Fruit fly (Drosophila melanogaster) whole organism, embryonic: ENCODE results near the gene CG31717.

Experiments
- CG10274 ChIP-seq: fragments of 200-800 bp; sonication (Bioruptor generic); optimal IDR thresholded peaks from 3 replicates; lab custom pipeline; 2017; ENCODE audit warnings: missing biosample characterization, mild to moderate bottlenecking, missing genetic modification characterization
- CG10431 ChIP-seq: fragments of 200-800 bp; sonication (Bioruptor generic); optimal IDR thresholded peaks from 3 replicates; lab custom pipeline; 2018; ENCODE audit warnings: missing biosample characterization, mild to moderate bottlenecking, missing genetic modification characterization
- CG11398 ChIP-seq: fragments of 200-800 bp; sonication (Bioruptor generic); optimal IDR thresholded peaks from 2 replicates; lab custom pipeline; 2016; ENCODE audit warnings: missing biosample characterization, missing genetic modification characterization
- CG11456 ChIP-seq: fragments of 200-800 bp; sonication (Bioruptor generic); IDR thresholded peaks from 3 replicates; pipeline ENCODE4 v1.3.6; 2022; ENCODE audit warnings: missing biosample characterization, missing genetic modification characterization
- CG12104 ChIP-seq: fragments of 200-800 bp; sonication (Bioruptor generic); optimal IDR thresholded peaks from 3 replicates; lab custom pipeline; 2016; ENCODE audit warnings: missing biosample characterization, missing genetic modification characterization
- CG13624 ChIP-seq: fragments of 200-800 bp; sonication (Bioruptor generic); optimal IDR thresholded peaks from 2 replicates; lab custom pipeline; 2016; ENCODE audit warnings: missing biosample characterization, missing genetic modification characterization
- CG14441 ChIP-seq: fragments of 200-800 bp; sonication (Bioruptor generic); IDR thresholded peaks from 2 replicates; pipeline ENCODE4 v1.3.6; 2022; ENCODE audit warnings: missing biosample characterization, missing genetic modification characterization
- CG14860 ChIP-seq: fragments of 200-800 bp; sonication (Bioruptor generic); IDR thresholded peaks from 3 replicates; pipeline ENCODE4 v1.3.6; 2022; ENCODE audit warnings: missing biosample characterization, missing genetic modification characterization; ENCODE audit not compliant: partially characterized antibody
- CG1647 ChIP-seq: fragments of 200-800 bp; sonication (Bioruptor generic); optimal IDR thresholded peaks from 3 replicates; lab custom pipeline; 2016; ENCODE audit warnings: missing biosample characterization, missing genetic modification characterization
- CG16813 ChIP-seq: fragments of 200-800 bp; sonication (Bioruptor generic); IDR thresholded peaks from 3 replicates; pipeline ENCODE4 v1.3.6; 2022; ENCODE audit warnings: missing biosample characterization, missing genetic modification characterization; ENCODE audit not compliant: partially characterized antibody
- CG17612 ChIP-seq: fragments of 200-800 bp; sonication (Bioruptor generic); IDR thresholded peaks from 2 replicates; pipeline ENCODE4 v1.3.6; 2022; ENCODE audit warnings: missing biosample characterization, missing genetic modification characterization
- CG2116 ChIP-seq: fragments of 200-800 bp; sonication (Bioruptor generic); optimal IDR thresholded peaks from 3 replicates; lab custom pipeline; 2018; ENCODE audit warnings: missing biosample characterization, mild to moderate bottlenecking, missing genetic modification characterization
- CG34376 ChIP-seq: fragments of 200-800 bp; sonication (Bioruptor generic); optimal IDR thresholded peaks from 2 replicates; lab custom pipeline; 2018; ENCODE audit warnings: missing biosample characterization, mild to moderate bottlenecking, missing genetic modification characterization
- CG3726 ChIP-seq: fragments of 200-800 bp; sonication (Bioruptor generic); IDR thresholded peaks from 3 replicates; pipeline ENCODE4, ENCODE4 v1.3.6; 2022; ENCODE audit warnings: missing biosample characterization, missing genetic modification characterization
- CG6689 ChIP-seq: fragments of 200-800 bp; sonication (Bioruptor generic); IDR thresholded peaks from 2 replicates; pipeline ENCODE4 v1.3.6; 2022; ENCODE audit warnings: missing biosample characterization, missing genetic modification characterization
- CG7357 ChIP-seq: fragments of 200-800 bp; sonication (Bioruptor generic); IDR thresholded peaks from 3 replicates; pipeline ENCODE4 v1.3.6; 2022; ENCODE audit warnings: missing biosample characterization, missing genetic modification characterization
- Eip74EF ChIP-seq, 2 experiments: fragments of 200-800 bp in 1 of 2; fragments of >200 bp in 1 of 2; sonication (Bioruptor generic) in 1 of 2; optimal IDR thresholded peaks; 2 replicates each; lab custom pipeline; 2017 to 2019; ENCODE audit warnings: missing biosample characterization in 2 of 2, missing genetic modification characterization in 2 of 2, mild to moderate bottlenecking in 1 of 2, moderate library complexity in 1 of 2
- Gug ChIP-seq: fragments of 200-800 bp; sonication (Bioruptor generic); IDR thresholded peaks from 4 replicates; pipeline ENCODE4 v1.3.6; 2022; ENCODE audit warnings: missing biosample characterization, missing genetic modification characterization
- HHEX ChIP-seq: fragments of 200-800 bp; sonication (Bioruptor generic); optimal IDR thresholded peaks from 3 replicates; lab custom pipeline; 2017; ENCODE audit warnings: missing biosample characterization, mild to moderate bottlenecking, missing genetic modification characterization, missing genetic modification reagents
- HLH54F ChIP-seq: fragments of 200-800 bp; sonication (Bioruptor generic); optimal IDR thresholded peaks from 3 replicates; lab custom pipeline; 2016; ENCODE audit warnings: missing biosample characterization, missing genetic modification characterization
- MESR4 ChIP-seq: fragments of 200-800 bp; sonication (Bioruptor generic); optimal IDR thresholded peaks from 2 replicates; lab custom pipeline; 2018; ENCODE audit warnings: missing biosample characterization, mild to moderate bottlenecking, missing genetic modification characterization, moderate library complexity
- Mad ChIP-seq: fragments of 200-800 bp; sonication (Bioruptor generic); optimal IDR thresholded peaks from 2 replicates; lab custom pipeline; 2016; ENCODE audit warnings: missing biosample characterization, missing genetic modification characterization
- Med ChIP-seq: fragments of 200-800 bp; sonication (Bioruptor generic); peaks from one replicate; lab custom pipeline; 2016; ENCODE audit warnings: missing biosample characterization, missing genetic modification characterization, mild to moderate bottlenecking, inconsistent platforms, moderate library complexity
- Optix ChIP-seq: fragments of 200-800 bp; sonication (Bioruptor generic); IDR thresholded peaks from 3 replicates; pipeline ENCODE4 v1.3.6; 2022; ENCODE audit warnings: missing biosample characterization, missing genetic modification characterization
- Ravus ChIP-seq: fragments of 200-800 bp; sonication (Bioruptor generic); IDR thresholded peaks from 2 replicates; pipeline ENCODE4 v1.3.6; 2022; ENCODE audit warnings: missing biosample characterization, missing genetic modification characterization
- Sry-δ ChIP-seq: fragments of 200-800 bp; sonication (Bioruptor generic); optimal IDR thresholded peaks from 2 replicates; lab custom pipeline; 2016; ENCODE audit warnings: missing biosample characterization, missing genetic modification characterization
- Ssrp ChIP-seq: fragments of 200-800 bp; sonication (Bioruptor generic); optimal IDR thresholded peaks from 2 replicates; lab custom pipeline; 2018; ENCODE audit warnings: missing biosample characterization, mild to moderate bottlenecking, missing genetic modification characterization, moderate library complexity
- bigmax ChIP-seq: fragments of 200-800 bp; sonication (Bioruptor generic); optimal IDR thresholded peaks from 2 replicates; lab custom pipeline; 2018; ENCODE audit warnings: missing biosample characterization, mild to moderate bottlenecking, missing genetic modification characterization
- ci ChIP-seq: fragments of 200-800 bp; sonication (Bioruptor generic); IDR thresholded peaks from 3 replicates; pipeline ENCODE4 v1.3.6; 2022; ENCODE audit warnings: missing biosample characterization, missing genetic modification characterization
- esg ChIP-seq: fragments of 200-800 bp; sonication (Bioruptor generic); conservative IDR thresholded peaks from 2 replicates; pipeline ENCODE4 v1.3.6; 2022; ENCODE audit warnings: missing biosample characterization, missing genetic modification characterization
- eyg ChIP-seq: fragments of 200-800 bp; sonication (Bioruptor generic); optimal IDR thresholded peaks from 3 replicates; lab custom pipeline; 2016; ENCODE audit warnings: missing biosample characterization, missing genetic modification characterization
- fu2 ChIP-seq: fragments of 200-800 bp; sonication (Bioruptor generic); optimal IDR thresholded peaks from 2 replicates; lab custom pipeline; 2016; ENCODE audit warnings: missing biosample characterization, missing genetic modification characterization
- gro ChIP-seq: fragments of 200-800 bp; sonication (Bioruptor generic); optimal IDR thresholded peaks from 2 replicates; lab custom pipeline; 2016; ENCODE audit warnings: missing biosample characterization, missing genetic modification characterization
- gsb-n ChIP-seq: fragments of 200-800 bp; sonication (Bioruptor generic); optimal IDR thresholded peaks from 3 replicates; lab custom pipeline; 2018; ENCODE audit warnings: missing biosample characterization, mild to moderate bottlenecking, missing genetic modification characterization
- hb ChIP-seq: fragments of 200-800 bp; sonication (Bioruptor generic); IDR thresholded peaks from 3 replicates; pipeline ENCODE4 v1.3.6; 2022; ENCODE audit warnings: missing biosample characterization, missing genetic modification characterization; ENCODE audit not compliant: partially characterized antibody
- hbn ChIP-seq: fragments of 200-800 bp; sonication (Bioruptor generic); IDR thresholded peaks from 2 replicates; pipeline ENCODE4 v1.3.6; 2022; ENCODE audit warnings: missing biosample characterization, missing genetic modification characterization; ENCODE audit not compliant: partially characterized antibody
- lov ChIP-seq, 2 experiments: fragments of 200-800 bp in 1 of 2; fragments of >200 bp in 1 of 2; sonication (Bioruptor generic) in 1 of 2; IDR thresholded peaks in 1 of 2; optimal IDR thresholded peaks in 1 of 2; 2 replicates in 1 of 2; 3 replicates in 1 of 2; pipeline versions ENCODE4 v1.3.6 to Lab custom; 2017 to 2022; ENCODE audit warnings: missing biosample characterization in 1 of 2, missing genetic modification characterization in 1 of 2
- nerfin-1 ChIP-seq: fragments of 200-800 bp; sonication (Bioruptor generic); optimal IDR thresholded peaks from 3 replicates; lab custom pipeline; 2019; ENCODE audit warnings: missing biosample characterization, mild to moderate bottlenecking, missing genetic modification characterization, moderate library complexity
- nerfin-2 ChIP-seq: fragments of 200-800 bp; sonication (Bioruptor generic); IDR thresholded peaks from 2 replicates; pipeline ENCODE4 v1.3.6; 2022; ENCODE audit warnings: missing biosample characterization, missing genetic modification characterization; ENCODE audit not compliant: partially characterized antibody
- pan ChIP-seq, 4 experiments: fragments of >200 bp in 3 of 4; fragments of 200-800 bp in 1 of 4; sonication (Bioruptor generic) in 1 of 4; optimal IDR thresholded peaks in 3 of 4; IDR thresholded peaks in 1 of 4; 2 replicates each; pipeline versions ENCODE4 v1.3.6 to Lab custom; 2017 to 2022; ENCODE audit warnings: missing biosample characterization in 2 of 4, missing genetic modification characterization in 2 of 4, mixed read lengths in 1 of 4
- pb ChIP-seq: fragments of 200-800 bp; sonication (Bioruptor generic); optimal IDR thresholded peaks from 3 replicates; lab custom pipeline; 2016; ENCODE audit warnings: missing biosample characterization, missing genetic modification characterization
- scrt ChIP-seq: fragments of 200-800 bp; sonication (Bioruptor generic); optimal IDR thresholded peaks from 2 replicates; lab custom pipeline; 2018; ENCODE audit warnings: missing biosample characterization, mild to moderate bottlenecking, missing genetic modification characterization, moderate library complexity
- sens ChIP-seq: fragments of 200-800 bp; sonication (Bioruptor generic); peaks from one replicate; lab custom pipeline; 2016; ENCODE audit warnings: missing biosample characterization, missing genetic modification characterization
- sob ChIP-seq: fragments of 200-800 bp; sonication (Bioruptor generic); IDR thresholded peaks from 2 replicates; pipeline ENCODE4 v1.3.6; 2022; ENCODE audit warnings: missing biosample characterization, missing genetic modification characterization
- vfl ChIP-seq: fragments of 200-800 bp; sonication (Bioruptor generic); optimal IDR thresholded peaks from 2 replicates; lab custom pipeline; 2016; ENCODE audit warnings: missing biosample characterization, missing genetic modification characterization
- vvl ChIP-seq: fragments of 200-800 bp; sonication (Bioruptor generic); IDR thresholded peaks from 2 replicates; pipeline ENCODE4 v1.3.6; 2022; ENCODE audit warnings: missing biosample characterization, missing genetic modification characterization
- zfh2 ChIP-seq: fragments of 200-800 bp; sonication (Bioruptor generic); optimal IDR thresholded peaks from 2 replicates; lab custom pipeline; 2016; ENCODE audit warnings: missing biosample characterization, missing genetic modification characterization

The CG31717 gene

dm6 chr2L:10200847-10201246 is 49.7 kb upstream of the CG31717 start, which contains the start of the genes Ripalpha and RpL7 (continued):
- TF ChIP-seq CG6689 (peak; percentile 88), CG10431 (peak; percentile 97), Ssrp (tag; lab: Kevin White, UChicago) (peak; percentile 84), fu2 (GFP tag; lab: Kevin White, UChicago) (peak; percentile 98), CG10274 (GFP tag; lab: Kevin White, UChicago) (peak; percentile 95), CG2116 (peak; percentile 100), eyg (GFP tag; lab: Kevin White, UChicago) (peak; percentile 97), HLH54F (GFP tag; lab: Kevin White, UChicago) (peak; percentile 98), CG1647 (peak; percentile 98), scrt (GFP tag; lab: Kevin White, UChicago) (peak; percentile 95), vfl (GFP tag; lab: Kevin White, UChicago) (peak; percentile 97), HHEX (peak; percentile 99)

- TF ChIP-seq Gug (GFP tag; lab: Robert Waterston, UW) (no peak), esg (GFP tag; lab: Robert Waterston, UW) (no peak), Med (peak; percentile 62), ci (peak; percentile 13; the same call in 1 of the 3 replicates), vvl (GFP tag; lab: Robert Waterston, UW) (no peak), CG11456 (GFP tag; lab: Robert Waterston, UW) (peak; percentile 69; the same call in 1 of the 3 replicates), CG14441 (0 out of 2 replicates have a peak, but pooled peaks have one; percentile 10), nerfin-1 (tag; lab: Kevin White, UChicago) (no peak), CG7357 (GFP tag; lab: Robert Waterston, UW) (0 out of 3 replicates have a peak, but pooled peaks have one; percentile 11), nerfin-2 (GFP tag; lab: Robert Waterston, UW) (0 out of 2 replicates have a peak, but pooled peaks have one; percentile 35), hb (GFP tag; lab: Robert Waterston, UW) (0 out of 3 replicates have a peak, but pooled peaks have one; percentile 19), sob (GFP tag; lab: Robert Waterston, UW) (0 out of 2 replicates have a peak, but pooled peaks have one; percentile 44), zfh2 (GFP tag; lab: Kevin White, UChicago) (no peak), CG17612 (GFP tag; lab: Robert Waterston, UW) (peak; percentile 45; the same call in 1 of the 2 replicates), CG16813 (GFP tag; lab: Robert Waterston, UW) (0 out of 3 replicates have a peak, but pooled peaks have one; percentile 9), lov (optimal IDR thresholded peaks at IDR 0.05; lab: Kevin White, UChicago) (no peak), lov (GFP tag; IDR thresholded peaks at IDR 0.05; lab: Robert Waterston, UW) (0 out of 3 replicates have a peak, but pooled peaks have one; percentile 23)
Observed at dm6 chr2L:10201743-10202142, 48.8 kb upstream of the CG31717 start.

dm6 chr2L:10203933-10204509 is 46.5 kb upstream of the CG31717 start, which contains the start of gene CG34159:
CG34159 (minus strand) TSS chr2L:10204317.
- TF ChIP-seq gsb-n = no peak
- TF ChIP-seq Mad (GFP tag; lab: Kevin White, UChicago) = no peak
- TF ChIP-seq gro (GFP tag; lab: Kevin White, UChicago) = no peak
- no peak for TF ChIP-seq pan (optimal IDR thresholded peaks at IDR 0.05; lab: Kevin White, UChicago)
- TF ChIP-seq pan (GFP tag; optimal IDR thresholded peaks at IDR 0.05 in 1 of 2, IDR thresholded peaks at IDR 0.05 in 1 of 2) = no peak
- TF ChIP-seq pb = no peak
- TF ChIP-seq CG14860 (GFP tag; lab: Robert Waterston, UW) = no peak
- TF ChIP-seq CG2116 = peak; percentile 18
- no peak for TF ChIP-seq hbn (GFP tag; lab: Robert Waterston, UW)
- TF ChIP-seq Ravus (GFP tag; lab: Robert Waterston, UW) = no peak
- no peak for TF ChIP-seq Eip74EF (GFP tag; optimal IDR thresholded peaks at IDR 0.05; lab: Kevin White, UChicago)
- TF ChIP-seq CG11398 (GFP tag; lab: Kevin White, UChicago) = no peak
- TF ChIP-seq CG12104 (GFP tag; lab: Kevin White, UChicago) = no peak
- TF ChIP-seq sens (GFP tag; lab: Kevin White, UChicago) = peak; percentile 56
- no peak for TF ChIP-seq CG34376 (GFP tag; lab: Kevin White, UChicago)
- TF ChIP-seq CG3726 (GFP tag; lab: Robert Waterston, UW) = no peak
- no peak for TF ChIP-seq CG13624 (GFP tag; lab: Kevin White, UChicago)
- peak; percentile 90 for TF ChIP-seq MESR4 (GFP tag; lab: Kevin White, UChicago)
- no peak for TF ChIP-seq Sry-δ (GFP tag; lab: Kevin White, UChicago)
- TF ChIP-seq bigmax = peak; percentile 41
- no peak for TF ChIP-seq Optix (GFP tag; lab: Robert Waterston, UW)
